Worm (Caenorhabditis elegans): ENCODE results near the gene zipt-7.1.

ce11 chrIV:17238951-17239350, 49.0 kb downstream of the zipt-7.1 start:
- TF ChIP-seq cog-1 (tag; optimal IDR thresholded peaks at IDR 0.05) (no peak), ztf-23 (GFP tag; IDR thresholded peaks at IDR 0.05) (no peak), T22C8.4 (GFP tag; IDR thresholded peaks at IDR 0.05) (no peak), flt-1 (GFP tag; IDR thresholded peaks at IDR 0.05) (no peak)
